Worm (Caenorhabditis elegans) whole organism, late embryonic: Measurements from ENCODE around the gene abf-4.

ENCODE experiments used
- ceh-31 ChIP-seq: sonication (generic microtip); optimal IDR thresholded peaks from 2 replicates; lab custom pipeline; 2016; ENCODE audit warnings: missing genetic modification characterization, missing compliant biosample characterization
- ceh-45 ChIP-seq: fragments of 200-800 bp; sonication (Bioruptor generic); IDR thresholded peaks from 2 replicates; pipeline ENCODE4 v1.3.6; 2022; ENCODE audit warnings: missing genetic modification reagents, missing genetic modification characterization, missing compliant biosample characterization
- elt-2 ChIP-seq: sonication (generic microtip); optimal IDR thresholded peaks from 2 replicates; lab custom pipeline; 2016; ENCODE audit warnings: missing genetic modification reagents, missing genetic modification characterization, missing compliant biosample characterization
- unc-55 ChIP-seq: sonication (generic microtip); optimal IDR thresholded peaks from 2 replicates; lab custom pipeline; 2017; ENCODE audit warnings: missing biosample characterization, missing genetic modification reagents, missing genetic modification characterization

DNA sequence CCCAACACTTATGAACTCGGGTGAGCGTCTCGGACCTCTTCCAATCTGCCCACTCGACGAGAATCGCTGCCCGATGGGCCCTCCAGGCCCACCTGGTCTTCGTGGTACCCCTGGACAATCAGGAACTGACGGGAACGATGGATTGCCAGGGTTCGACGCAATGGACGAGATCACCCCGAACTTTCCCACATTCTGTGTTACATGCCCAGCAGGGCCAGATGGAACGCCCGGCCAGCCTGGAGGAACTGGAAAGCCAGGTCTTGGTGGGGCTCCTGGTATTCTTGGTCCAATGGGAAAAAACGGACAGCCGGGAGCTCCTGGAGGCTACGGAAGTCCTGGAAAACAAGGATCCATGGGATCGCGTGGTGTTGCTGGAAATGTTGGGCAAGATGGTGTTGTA is 42.5 kb upstream of the abf-4 start:
- TF ChIP-seq ceh-31 (tag; lab: Kevin White, UChicago) (peak; percentile 7), elt-2 (tag; lab: Kevin White, UChicago) (no peak), ceh-45 (GFP tag; lab: Robert Waterston, UW) (no peak), unc-55 (GFP tag; lab: Kevin White, UChicago) (no peak)
